Worm (Caenorhabditis elegans): ENCODE measurements around the gene F46G11.4.
A peak's percentile ranks its signal among the peaks of the same experiment; 100 is the strongest.

Gene F46G11.4

DNA sequence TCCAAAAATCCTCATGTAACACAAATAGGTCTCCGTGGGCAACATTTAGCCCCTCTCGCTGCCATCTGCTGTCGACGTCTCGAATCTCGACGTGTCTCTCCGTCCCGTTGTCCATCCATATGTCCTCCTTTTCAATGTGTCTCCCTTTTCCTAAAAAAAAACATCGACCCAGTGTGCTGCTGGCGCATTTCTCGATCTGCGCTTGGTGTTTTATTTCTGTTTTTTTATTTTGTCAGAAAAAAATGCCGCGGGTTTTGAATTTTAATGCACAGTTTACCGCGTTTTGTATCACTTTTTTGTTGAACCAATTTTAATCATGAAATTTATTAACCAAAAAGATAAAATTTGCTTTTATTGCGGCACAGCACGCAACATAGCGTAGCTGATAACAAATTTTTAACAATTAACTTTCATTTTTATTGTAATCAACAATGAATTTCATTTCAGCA is 22.8 kb downstream of the F46G11.4 start (continued):
- peak; percentile 78; the same call in 1 of the 2 replicates for TF ChIP-seq K11D2.4 (GFP tag; IDR thresholded peaks at IDR 0.05)
- no peak for TF ChIP-seq B0336.3 (GFP tag; IDR thresholded peaks at IDR 0.05)
- TF ChIP-seq snpc-4 (GFP tag; optimal IDR thresholded peaks at IDR 0.05) = no peak
- TF ChIP-seq snpc-4 (tag; optimal IDR thresholded peaks at IDR 0.05) = no peak
- peak; percentile 22 for TF ChIP-seq ceh-27 (GFP tag; optimal IDR thresholded peaks at IDR 0.05)
- no peak for TF ChIP-seq ztf-22 (GFP tag; optimal IDR thresholded peaks at IDR 0.05)
- TF ChIP-seq dpl-1 (GFP tag; optimal IDR thresholded peaks at IDR 0.05) = peak; percentile 2
- TF ChIP-seq let-607 (tag; optimal IDR thresholded peaks at IDR 0.05) = peak; percentile 49 to 67
- TF ChIP-seq tbp1 (GFP tag; optimal IDR thresholded peaks at IDR 0.05) = no peak
- TF ChIP-seq attf-5 (GFP tag; optimal IDR thresholded peaks at IDR 0.05) = peak; percentile 53
- no peak for TF ChIP-seq Y95B8A.8 (GFP tag; IDR thresholded peaks at IDR 0.05)
- no peak for TF ChIP-seq snpc-1.1 (tag; optimal IDR thresholded peaks at IDR 0.05; ENCODE audit: insufficient read depth)
- no peak for TF ChIP-seq rec-8 (tag; optimal IDR thresholded peaks at IDR 0.05)
- no peak for TF ChIP-seq ZK185.1 (tag; optimal IDR thresholded peaks at IDR 0.05; ENCODE audit: poor library complexity, severe bottlenecking)
- peak; percentile 19 for TF ChIP-seq lin-54 (GFP tag; optimal IDR thresholded peaks at IDR 0.05)
- TF ChIP-seq lin-40 (tag; optimal IDR thresholded peaks at IDR 0.05) = peak; percentile 60
- TF ChIP-seq nhr-27 (tag; optimal IDR thresholded peaks at IDR 0.05) = no peak
- TF ChIP-seq atf-7 (tag; optimal IDR thresholded peaks at IDR 0.05) = no peak
- TF ChIP-seq ztf-18 (tag; optimal IDR thresholded peaks at IDR 0.05) = peak; percentile 91
- TF ChIP-seq nhr-120 (GFP tag; IDR thresholded peaks at IDR 0.05) = no peak
- 0 out of 2 replicates have a peak, but pooled peaks have one; percentile 59 for TF ChIP-seq egl-18 (GFP tag; IDR thresholded peaks at IDR 0.05)
- no peak for TF ChIP-seq Y79H2A.3 (GFP tag; conservative IDR thresholded peaks at IDR 0.05)
- TF ChIP-seq ama-1 (optimal IDR thresholded peaks at IDR 0.05) = no peak
- TF ChIP-seq ama-1 (GFP tag; optimal IDR thresholded peaks at IDR 0.05) = no peak
- TF ChIP-seq hlh-12 (tag; optimal IDR thresholded peaks at IDR 0.05) = no peak
- TF ChIP-seq K12H6.12 (tag; optimal IDR thresholded peaks at IDR 0.05) = peak; percentile 41
- TF ChIP-seq athp-1 (tag; optimal IDR thresholded peaks at IDR 0.05) = no peak

DNA sequence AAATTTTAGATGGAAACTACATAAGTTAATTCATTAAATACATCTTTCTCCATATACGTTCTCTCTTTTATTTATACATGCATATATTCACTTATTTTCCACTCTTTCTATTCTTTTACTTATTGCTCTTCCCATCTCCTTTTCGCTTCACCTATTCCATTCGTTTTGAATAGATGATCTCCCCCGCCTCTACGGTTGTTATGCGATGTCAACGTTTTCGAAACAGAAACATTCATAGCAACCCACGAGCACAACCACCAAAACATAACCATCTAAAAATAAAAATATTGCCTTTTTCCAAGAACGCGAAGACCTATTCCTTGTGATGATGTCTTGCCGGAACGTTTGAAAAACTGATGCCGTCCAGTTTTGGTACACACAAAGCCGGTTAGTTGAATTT is 25.1 kb downstream of the F46G11.4 start, which contains the start of gene sym-3:
Gene sym-3, plus strand, starts transcription at position 301 of the 400 bp plus-strand sequence.
- TF ChIP-seq xnd-1 (tag; optimal IDR thresholded peaks at IDR 0.05) (no peak), D2030.7 (GFP tag; IDR thresholded peaks at IDR 0.05) (no peak), lin-26 (GFP tag; IDR thresholded peaks at IDR 0.05) (no peak), B0336.3 (GFP tag; IDR thresholded peaks at IDR 0.05) (no peak), ztf-25 (GFP tag; IDR thresholded peaks at IDR 0.05) (no peak), B0019.2 (GFP tag; conservative IDR thresholded peaks at IDR 0.05) (no peak)

DNA sequence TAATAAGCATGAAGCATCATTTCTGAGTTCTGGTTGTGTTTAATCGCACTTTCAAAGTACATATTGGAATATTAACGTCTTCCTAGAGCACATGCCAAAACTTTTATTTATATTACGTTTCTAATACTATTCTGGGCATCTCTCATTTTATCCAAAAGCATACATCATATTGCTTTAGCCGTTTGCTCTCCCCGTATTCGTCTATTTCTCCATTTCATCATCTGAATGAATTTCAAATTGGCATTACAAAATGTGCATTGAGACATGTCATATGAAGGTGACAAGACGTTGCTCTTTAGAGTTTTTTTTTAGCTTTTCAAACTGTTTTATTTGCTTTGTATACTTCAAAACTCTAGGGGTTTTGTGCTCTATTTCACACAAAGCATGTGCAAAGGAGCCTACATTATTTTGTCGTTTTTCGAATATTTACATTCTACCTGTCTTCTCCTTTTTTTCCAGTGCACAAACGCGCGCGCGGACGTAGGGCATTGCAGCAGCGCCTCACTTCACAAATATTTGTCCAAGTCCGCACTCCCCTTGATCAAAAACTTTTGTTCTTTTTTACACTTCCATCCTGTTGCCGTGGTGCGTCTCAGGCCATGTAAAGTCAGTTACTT is 25.9 kb downstream of the F46G11.4 start:
- no peak for TF ChIP-seq die-1 (tag; optimal IDR thresholded peaks at IDR 0.05)
- TF ChIP-seq ceh-40 (GFP tag; IDR thresholded peaks at IDR 0.05) = no peak
- TF ChIP-seq let-526 (GFP tag; IDR thresholded peaks at IDR 0.05) = no peak
- no peak for TF ChIP-seq hmg-20 (GFP tag; IDR thresholded peaks at IDR 0.05)
- no peak for TF ChIP-seq mxl-1 (tag; optimal IDR thresholded peaks at IDR 0.05)
- TF ChIP-seq ets-4 (GFP tag; optimal IDR thresholded peaks at IDR 0.05) = no peak
- no peak for TF ChIP-seq ceh-91 (GFP tag; IDR thresholded peaks at IDR 0.05)
- no peak for TF ChIP-seq madf-3 (GFP tag; IDR thresholded peaks at IDR 0.05)
- no peak for TF ChIP-seq nhr-90 (tag; optimal IDR thresholded peaks at IDR 0.05)
- no peak for TF ChIP-seq nfya-1 (tag; optimal IDR thresholded peaks at IDR 0.05; ENCODE audit: borderline replicate concordance, insufficient read depth)
- no peak for TF ChIP-seq ceh-79 (tag; optimal IDR thresholded peaks at IDR 0.05)
- no peak for TF ChIP-seq athp-1 (tag; optimal IDR thresholded peaks at IDR 0.05)
- TF ChIP-seq fkh-3 (tag; optimal IDR thresholded peaks at IDR 0.05) = no peak
- TF ChIP-seq bed-2 (GFP tag; IDR thresholded peaks at IDR 0.05) = no peak
- TF ChIP-seq ztf-18 (tag; optimal IDR thresholded peaks at IDR 0.05) = no peak
- TF ChIP-seq nhr-179 (tag; optimal IDR thresholded peaks at IDR 0.05) = no peak
- TF ChIP-seq dox-1 (GFP tag; IDR thresholded peaks at IDR 0.05) = no peak

All from whole organism, young adult.